Worm (Caenorhabditis elegans) whole organism, midembryonic: ENCODE measurements around the gene dhs-27.

ENCODE experiments used
- T22C8.4 ChIP-seq: fragments of 200-800 bp; sonication (Bioruptor generic); IDR thresholded peaks from 2 replicates; pipeline ENCODE4 v1.3.6; 2022; ENCODE audit warnings: missing genetic modification characterization, missing compliant biosample characterization
- cog-1 ChIP-seq: sonication (generic microtip); optimal IDR thresholded peaks from 2 replicates; lab custom pipeline; 2016; ENCODE audit warnings: missing genetic modification characterization, missing compliant biosample characterization
- flt-1 ChIP-seq: fragments of 200-800 bp; sonication (Bioruptor generic); IDR thresholded peaks from 2 replicates; pipeline ENCODE4 v1.3.6; 2022; ENCODE audit warnings: missing genetic modification characterization, missing compliant biosample characterization
- klf-2 ChIP-seq: fragments of 200-800 bp; sonication (Bioruptor generic); conservative IDR thresholded peaks from 2 replicates; pipeline ENCODE4 v1.3.6; 2022; ENCODE audit warnings: missing genetic modification reagents, missing genetic modification characterization, missing compliant biosample characterization
- med-1 ChIP-seq: sonication (generic microtip); optimal IDR thresholded peaks from 2 replicates; lab custom pipeline; 2017; ENCODE audit warnings: missing genetic modification characterization, mild to moderate bottlenecking, missing compliant biosample characterization, antibody characterized with exemption, missing genetic modification reagents; ENCODE audit not compliant: insufficient read depth
- ref-1 ChIP-seq: fragments of 200-800 bp; sonication (Bioruptor generic); conservative IDR thresholded peaks from 2 replicates; pipeline ENCODE4 v1.3.6; 2022; ENCODE audit warnings: missing genetic modification reagents, missing genetic modification characterization, missing compliant biosample characterization
- tab-1 ChIP-seq: fragments of 200-800 bp; sonication (Bioruptor generic); IDR thresholded peaks from 2 replicates; pipeline ENCODE4 v1.3.6; 2022; ENCODE audit warnings: missing genetic modification characterization, missing compliant biosample characterization
- ztf-23 ChIP-seq: fragments of 200-800 bp; sonication (Bioruptor generic); IDR thresholded peaks from 2 replicates; pipeline ENCODE4 v1.3.6; 2022; ENCODE audit warnings: missing genetic modification reagents, missing genetic modification characterization, missing compliant biosample characterization
- ztf-29 ChIP-seq: fragments of 200-800 bp; sonication (Bioruptor generic); IDR thresholded peaks from 2 replicates; pipeline ENCODE4 v1.3.6; 2022; ENCODE audit warnings: missing genetic modification reagents, missing genetic modification characterization, missing compliant biosample characterization

Gene dhs-27

ce11 chrX:3439823-3440222, 25.3 kb upstream of the dhs-27 start:
- no peak for TF ChIP-seq ztf-23 (GFP tag; lab: Robert Waterston, UW)
- no peak for TF ChIP-seq tab-1 (GFP tag; lab: Robert Waterston, UW)
- TF ChIP-seq ztf-29 (GFP tag; lab: Robert Waterston, UW) = no peak
- TF ChIP-seq ref-1 (GFP tag; lab: Robert Waterston, UW) = no peak
- no peak for TF ChIP-seq cog-1 (tag; lab: Kevin White, UChicago)
- no peak for TF ChIP-seq klf-2 (GFP tag; lab: Robert Waterston, UW)
- TF ChIP-seq T22C8.4 (GFP tag; lab: Robert Waterston, UW) = no peak
- TF ChIP-seq med-1 (GFP tag; lab: Kevin White, UChicago) = no peak
- no peak for TF ChIP-seq flt-1

DNA sequence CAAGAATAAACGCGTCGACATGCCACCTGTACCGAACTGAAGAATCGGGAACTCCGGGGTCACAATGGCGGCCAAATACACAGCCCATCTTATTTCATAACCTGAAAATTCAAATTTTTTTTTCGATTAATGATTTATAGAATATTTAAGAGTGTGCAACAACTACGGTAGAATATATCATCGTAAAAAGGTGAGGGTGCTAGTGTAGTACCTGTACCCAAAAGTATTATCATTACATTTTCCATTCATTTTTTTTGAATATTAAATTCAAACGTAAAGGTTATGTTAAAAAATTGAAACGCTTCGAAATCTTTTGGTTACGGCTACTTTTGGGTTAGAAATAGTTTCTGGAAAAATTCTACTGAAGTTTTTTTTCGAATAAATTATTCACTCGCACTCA, 15.5 kb upstream of the dhs-27 start, which contains the start of gene ZK813.4:
Gene ZK813.4, minus strand, starts transcription at position 101 of the 400 bp plus-strand sequence.
- TF ChIP-seq klf-2 (GFP tag; lab: Robert Waterston, UW) (no peak), T22C8.4 (GFP tag; lab: Robert Waterston, UW) (no peak)

- TF ChIP-seq T22C8.4 (GFP tag; lab: Robert Waterston, UW) = no peak
- no peak for TF ChIP-seq med-1 (GFP tag; lab: Kevin White, UChicago)
Observed at ce11 chrX:3429122-3429521, 14.6 kb upstream of the dhs-27 start.

- TF ChIP-seq med-1 (GFP tag; lab: Kevin White, UChicago) (no peak), klf-2 (GFP tag; lab: Robert Waterston, UW) (no peak), flt-1 (no peak), ztf-23 (GFP tag; lab: Robert Waterston, UW) (no peak), cog-1 (tag; lab: Kevin White, UChicago) (no peak), ref-1 (GFP tag; lab: Robert Waterston, UW) (no peak)
Observed at ce11 chrX:3424516-3424915, 10.0 kb upstream of the dhs-27 start, which contains the start of gene ZK813.6. TSS of gene ZK813.6 (plus strand) at chrX:3424816.

ce11 chrX:3419084-3419483, 4.6 kb upstream of the dhs-27 start, which contains the start of gene C04F6.7:
TSS of gene C04F6.7 (minus strand) at chrX:3419184.
- no peak for TF ChIP-seq ref-1 (GFP tag; lab: Robert Waterston, UW)
- no peak for TF ChIP-seq cog-1 (tag; lab: Kevin White, UChicago)
- no peak for TF ChIP-seq T22C8.4 (GFP tag; lab: Robert Waterston, UW)
- no peak for TF ChIP-seq ztf-29 (GFP tag; lab: Robert Waterston, UW)
- TF ChIP-seq tab-1 (GFP tag; lab: Robert Waterston, UW) = no peak
- TF ChIP-seq klf-2 (GFP tag; lab: Robert Waterston, UW) = no peak
- TF ChIP-seq ztf-23 (GFP tag; lab: Robert Waterston, UW) = no peak
- TF ChIP-seq flt-1 = no peak
- TF ChIP-seq med-1 (GFP tag; lab: Kevin White, UChicago) = no peak

DNA sequence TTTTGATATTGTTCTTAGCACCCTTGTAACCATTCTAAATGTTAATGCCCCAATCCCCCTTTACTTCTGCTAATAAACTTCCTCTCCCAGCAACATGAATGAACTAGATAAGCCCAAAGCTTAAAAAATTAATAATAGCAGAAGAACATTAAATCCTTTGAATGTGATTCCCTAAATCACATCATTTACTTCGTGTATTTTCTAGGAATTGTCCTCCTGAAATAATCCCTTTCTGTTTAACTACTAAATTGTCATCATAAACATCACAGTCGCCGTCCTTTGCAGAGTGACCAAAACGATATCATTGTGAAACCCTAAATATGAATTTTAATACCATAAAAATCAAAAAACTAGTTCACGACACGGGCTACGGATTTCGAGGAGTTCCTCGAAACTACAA, 1.6 kb upstream of the dhs-27 start:
- no peak for TF ChIP-seq klf-2 (GFP tag; lab: Robert Waterston, UW)
- TF ChIP-seq ref-1 (GFP tag; lab: Robert Waterston, UW) = no peak
- TF ChIP-seq flt-1 = no peak
- no peak for TF ChIP-seq tab-1 (GFP tag; lab: Robert Waterston, UW)
- TF ChIP-seq med-1 (GFP tag; lab: Kevin White, UChicago) = no peak
- TF ChIP-seq ztf-23 (GFP tag; lab: Robert Waterston, UW) = no peak
- TF ChIP-seq cog-1 (tag; lab: Kevin White, UChicago) = no peak
- TF ChIP-seq T22C8.4 (GFP tag; lab: Robert Waterston, UW) = no peak
- no peak for TF ChIP-seq ztf-29 (GFP tag; lab: Robert Waterston, UW)

ce11 chrX:3411565-3412022, 2.9 kb downstream of the dhs-27 start, which contains the start of gene unc-78:
TSS of gene unc-78 (minus strand) at chrX:3411615.
- TF ChIP-seq ztf-23 (GFP tag; lab: Robert Waterston, UW) = no peak
- TF ChIP-seq klf-2 (GFP tag; lab: Robert Waterston, UW) = no peak
- no peak for TF ChIP-seq tab-1 (GFP tag; lab: Robert Waterston, UW)
- TF ChIP-seq T22C8.4 (GFP tag; lab: Robert Waterston, UW) = no peak
- TF ChIP-seq ztf-29 (GFP tag; lab: Robert Waterston, UW) = no peak
- no peak for TF ChIP-seq flt-1
- TF ChIP-seq med-1 (GFP tag; lab: Kevin White, UChicago) = no peak
- no peak for TF ChIP-seq cog-1 (tag; lab: Kevin White, UChicago)
- TF ChIP-seq ref-1 (GFP tag; lab: Robert Waterston, UW) = no peak

DNA sequence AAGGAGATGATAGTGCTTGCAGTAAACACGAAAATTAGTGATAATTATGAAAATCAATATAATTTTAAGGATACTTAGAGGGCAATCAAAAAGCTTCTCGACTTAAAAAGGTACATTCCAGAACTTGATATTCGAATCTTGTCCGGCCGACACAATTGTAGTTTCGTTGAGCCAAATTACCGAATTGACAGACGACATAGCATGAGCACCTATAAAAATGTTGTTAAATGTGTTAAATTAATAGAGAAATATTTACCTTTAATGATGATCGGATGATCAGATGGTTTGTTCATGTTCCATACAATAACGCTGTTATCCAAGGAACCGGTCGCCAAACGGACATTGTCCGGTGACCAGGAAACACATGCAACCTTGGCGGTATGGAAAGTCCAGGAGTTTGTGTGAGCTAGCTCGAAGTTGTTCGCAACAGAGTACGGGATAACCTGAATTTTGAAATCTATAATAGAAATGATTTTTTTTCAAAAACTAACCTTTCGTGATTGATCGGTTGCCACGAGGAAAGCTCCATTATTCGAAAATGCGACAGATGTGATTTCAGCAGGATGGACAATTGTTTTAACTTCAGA, 5.7 kb downstream of the dhs-27 start:
- TF ChIP-seq klf-2 (GFP tag; lab: Robert Waterston, UW) (no peak), flt-1 (no peak), tab-1 (GFP tag; lab: Robert Waterston, UW) (no peak), med-1 (GFP tag; lab: Kevin White, UChicago) (no peak), cog-1 (tag; lab: Kevin White, UChicago) (no peak), ref-1 (GFP tag; lab: Robert Waterston, UW) (no peak), ztf-23 (GFP tag; lab: Robert Waterston, UW) (no peak), ztf-29 (GFP tag; lab: Robert Waterston, UW) (no peak), T22C8.4 (GFP tag; lab: Robert Waterston, UW) (no peak)

ce11 chrX:3403195-3403594, 11.3 kb downstream of the dhs-27 start, which contains the start of gene vit-5:
TSS of gene vit-5 (plus strand) at chrX:3403471.
- TF ChIP-seq ztf-29 (GFP tag; lab: Robert Waterston, UW) (no peak), flt-1 (no peak), ztf-23 (GFP tag; lab: Robert Waterston, UW) (no peak), ref-1 (GFP tag; lab: Robert Waterston, UW) (no peak), cog-1 (tag; lab: Kevin White, UChicago) (no peak), tab-1 (GFP tag; lab: Robert Waterston, UW) (no peak), klf-2 (GFP tag; lab: Robert Waterston, UW) (no peak), med-1 (GFP tag; lab: Kevin White, UChicago) (no peak), T22C8.4 (GFP tag; lab: Robert Waterston, UW) (no peak)
